Worm (Caenorhabditis elegans) whole organism, L1 larva: ENCODE data around the gene F55A4.3.

ENCODE experiments used
- C04F5.9 ChIP-seq: sonication (generic microtip); optimal IDR thresholded peaks from 2 replicates; lab custom pipeline; 2016; ENCODE audit warnings: missing genetic modification characterization, missing compliant biosample characterization
- C16A3.4 ChIP-seq: fragments of 150-350 bp; optimal IDR thresholded peaks from 2 replicates; lab custom pipeline; 2014; ENCODE audit warnings: missing biosample characterization, missing genetic modification characterization
- C34B4.2 ChIP-seq: sonication (generic microtip); optimal IDR thresholded peaks from 2 replicates; lab custom pipeline; 2017; ENCODE audit warnings: mild to moderate bottlenecking, missing genetic modification characterization, missing compliant biosample characterization
- Y116A8C.19 ChIP-seq: sonication (generic microtip); optimal IDR thresholded peaks from 2 replicates; lab custom pipeline; 2016; ENCODE audit warnings: missing compliant biosample characterization, missing genetic modification characterization, borderline replicate concordance
- alr-1 ChIP-seq: fragments of 200-800 bp; sonication (Bioruptor generic); optimal IDR thresholded peaks from 2 replicates; lab custom pipeline; 2018; ENCODE audit warnings: borderline replicate concordance, mild to moderate bottlenecking, missing genetic modification characterization, missing compliant biosample characterization
- blmp-1 ChIP-seq: fragments of 150-350 bp; optimal IDR thresholded peaks from 2 replicates; lab custom pipeline; 2014; ENCODE audit warnings: missing biosample characterization, missing genetic modification characterization
- ceh-63 ChIP-seq: fragments of 200-800 bp; sonication (Bioruptor generic); optimal IDR thresholded peaks from 2 replicates; lab custom pipeline; 2018; ENCODE audit warnings: mild to moderate bottlenecking, missing genetic modification characterization, missing compliant biosample characterization
- ceh-82 ChIP-seq, 3 experiments: fragments of 150-350 bp in 1 of 3; sonication (generic microtip) in 2 of 3; optimal IDR thresholded peaks; 2 replicates each; lab custom pipeline; 2014 to 2017; ENCODE audit warnings: missing biosample characterization in 3 of 3, missing genetic modification characterization in 3 of 3
- ceh-88 ChIP-seq: fragments of 200-800 bp; sonication (Bioruptor generic); IDR thresholded peaks from 2 replicates; pipeline ENCODE4 v1.3.6; 2022; ENCODE audit warnings: missing genetic modification characterization, missing compliant biosample characterization
- ceh-90 ChIP-seq: sonication (generic microtip); optimal IDR thresholded peaks from 2 replicates; lab custom pipeline; 2016; ENCODE audit warnings: missing genetic modification characterization, missing compliant biosample characterization
- dsc-1 ChIP-seq: sonication (generic microtip); optimal IDR thresholded peaks from 2 replicates; lab custom pipeline; 2016; ENCODE audit warnings: mild to moderate bottlenecking, missing genetic modification characterization, missing compliant biosample characterization
- egl-13 ChIP-seq: sonication (generic microtip); optimal IDR thresholded peaks from 2 replicates; lab custom pipeline; 2016; ENCODE audit warnings: missing genotype, missing genetic modification reagents, missing genetic modification characterization, missing compliant biosample characterization
- egl-27 ChIP-seq, 2 experiments: fragments of 150-350 bp in 1 of 2; sonication (generic microtip); optimal IDR thresholded peaks; 3 replicates each; lab custom pipeline; 2017 to 2018; ENCODE audit warnings: missing biosample characterization in 2 of 2, missing genetic modification characterization in 2 of 2, missing genetic modification reagents in 2 of 2
- elt-2 ChIP-seq: sonication (generic microtip); optimal IDR thresholded peaks from 2 replicates; lab custom pipeline; 2016; ENCODE audit warnings: missing genetic modification characterization, mild to moderate bottlenecking, inconsistent platforms, missing compliant biosample characterization, missing genetic modification reagents
- fkh-4 ChIP-seq: sonication (generic microtip); optimal IDR thresholded peaks from 2 replicates; lab custom pipeline; 2016; ENCODE audit warnings: missing compliant biosample characterization, missing genetic modification characterization, borderline replicate concordance
- fos-1 ChIP-seq: fragments of 150-350 bp; optimal IDR thresholded peaks from 2 replicates; lab custom pipeline; 2014; ENCODE audit warnings: missing biosample characterization, missing genetic modification characterization
- isw-1 ChIP-seq: fragments of 200-800 bp; sonication (Bioruptor generic); IDR thresholded peaks from 2 replicates; pipeline ENCODE4 v1.3.6; 2022; ENCODE audit warnings: missing genetic modification characterization, missing compliant biosample characterization
- jun-1 ChIP-seq: fragments of 150-350 bp; optimal IDR thresholded peaks from 2 replicates; lab custom pipeline; 2014; ENCODE audit warnings: missing biosample characterization, missing genetic modification reagents, missing genetic modification characterization
- lin-13 ChIP-seq: fragments of 150-350 bp; optimal IDR thresholded peaks from 2 replicates; lab custom pipeline; 2014; ENCODE audit warnings: missing biosample characterization, missing genetic modification reagents, missing genetic modification characterization
- lin-14 ChIP-seq: fragments of 200-800 bp; sonication (Bioruptor generic); optimal IDR thresholded peaks from 2 replicates; lab custom pipeline; 2018; ENCODE audit warnings: mild to moderate bottlenecking, missing genetic modification characterization, moderate library complexity, missing compliant biosample characterization
- lin-15B ChIP-seq: fragments of 150-350 bp; sonication (generic microtip); optimal IDR thresholded peaks from 3 replicates; lab custom pipeline; 2014; ENCODE audit warnings: missing biosample characterization, missing genetic modification characterization
- lin-35 ChIP-seq, 2 experiments: fragments of 150-350 bp; optimal IDR thresholded peaks; 2 replicates each; lab custom pipeline; 2014; ENCODE audit warnings: missing biosample characterization in 2 of 2, missing genetic modification characterization in 2 of 2, missing genetic modification reagents in 2 of 2
- lsy-2 ChIP-seq, 2 experiments: fragments of 150-350 bp; optimal IDR thresholded peaks; 2 replicates each; lab custom pipeline; 2014; ENCODE audit warnings: missing biosample characterization in 2 of 2, missing genetic modification characterization in 2 of 2
- mab-9 ChIP-seq: fragments of 200-800 bp; sonication (Bioruptor generic); IDR thresholded peaks from 2 replicates; pipeline ENCODE4 v1.3.6; 2022; ENCODE audit warnings: missing genetic modification reagents, missing genetic modification characterization, missing compliant biosample characterization
- mdl-1 ChIP-seq, 2 experiments: fragments of 150-350 bp; optimal IDR thresholded peaks; 2 replicates each; lab custom pipeline; 2014 to 2017; ENCODE audit warnings: missing biosample characterization in 2 of 2, missing genetic modification characterization in 2 of 2, inconsistent platforms in 1 of 2
- mef-2 ChIP-seq: fragments of 150-350 bp; optimal IDR thresholded peaks from 2 replicates; lab custom pipeline; 2014; ENCODE audit warnings: missing biosample characterization, missing genetic modification characterization
- mep-1 ChIP-seq: fragments of 150-350 bp; optimal IDR thresholded peaks from 2 replicates; lab custom pipeline; 2014; ENCODE audit warnings: missing biosample characterization, missing genetic modification characterization
- nhr-11 ChIP-seq: fragments of 150-350 bp; optimal IDR thresholded peaks from 2 replicates; lab custom pipeline; 2014; ENCODE audit warnings: missing biosample characterization, missing genetic modification characterization
- nhr-19 ChIP-seq: fragments of 200-800 bp; sonication (Bioruptor generic); conservative IDR thresholded peaks from 2 replicates; pipeline ENCODE4 v1.3.6; 2022; ENCODE audit warnings: missing genetic modification characterization, missing compliant biosample characterization
- nhr-20 ChIP-seq: sonication (generic microtip); optimal IDR thresholded peaks from 2 replicates; lab custom pipeline; 2016; ENCODE audit warnings: mild to moderate bottlenecking, missing genetic modification characterization, missing compliant biosample characterization
- nhr-237 ChIP-seq: fragments of 150-350 bp; optimal IDR thresholded peaks from 2 replicates; lab custom pipeline; 2014; ENCODE audit warnings: missing biosample characterization, missing genetic modification characterization
- nhr-28 ChIP-seq: fragments of 150-350 bp; optimal IDR thresholded peaks from 2 replicates; lab custom pipeline; 2014; ENCODE audit warnings: missing biosample characterization, missing genetic modification characterization
- nhr-47 ChIP-seq: sonication (generic microtip); optimal IDR thresholded peaks from 2 replicates; lab custom pipeline; 2016; ENCODE audit warnings: mild to moderate bottlenecking, missing genetic modification characterization, moderate library complexity, missing compliant biosample characterization
- nhr-76 ChIP-seq: sonication (generic microtip); optimal IDR thresholded peaks from 2 replicates; lab custom pipeline; 2017; ENCODE audit warnings: missing biosample characterization, missing genetic modification characterization
- nhr-84 ChIP-seq: sonication (generic microtip); optimal IDR thresholded peaks from 2 replicates; lab custom pipeline; 2017; ENCODE audit warnings: missing biosample characterization, missing genetic modification characterization
- nhr-85 ChIP-seq: sonication (generic microtip); peaks from one replicate; lab custom pipeline; 2016; ENCODE audit warnings: missing genetic modification characterization, inconsistent platforms, missing compliant biosample characterization
- nhr-90 ChIP-seq: sonication (generic microtip); optimal IDR thresholded peaks from 2 replicates; lab custom pipeline; 2016; ENCODE audit warnings: mild to moderate bottlenecking, missing genetic modification characterization, missing compliant biosample characterization; ENCODE audit not compliant: poor library complexity
- pag-3 ChIP-seq: sonication (generic microtip); optimal IDR thresholded peaks from 2 replicates; lab custom pipeline; 2017; ENCODE audit warnings: missing genetic modification characterization, mild to moderate bottlenecking, missing compliant biosample characterization, antibody characterized with exemption, borderline replicate concordance; ENCODE audit not compliant: insufficient read depth
- pax-3 ChIP-seq: fragments of 200-800 bp; sonication (Bioruptor generic); optimal IDR thresholded peaks from 2 replicates; lab custom pipeline; 2018; ENCODE audit warnings: mild to moderate bottlenecking, missing genetic modification characterization, moderate library complexity, missing compliant biosample characterization
- rnt-1 ChIP-seq: sonication (generic microtip); optimal IDR thresholded peaks from 2 replicates; lab custom pipeline; 2016; ENCODE audit warnings: mild to moderate bottlenecking, missing genetic modification characterization, moderate library complexity, missing compliant biosample characterization
- skn-1 ChIP-seq: fragments of 150-350 bp; optimal IDR thresholded peaks from 2 replicates; lab custom pipeline; 2014; ENCODE audit warnings: missing biosample characterization, missing genetic modification characterization
- snpc-4 ChIP-seq: fragments of 150-350 bp; optimal IDR thresholded peaks from 2 replicates; lab custom pipeline; 2014; ENCODE audit warnings: missing biosample characterization, missing genetic modification characterization
- sptf-1 ChIP-seq: fragments of 150-350 bp; optimal IDR thresholded peaks from 2 replicates; lab custom pipeline; 2014; ENCODE audit warnings: missing biosample characterization, missing genetic modification characterization
- tbx-2 ChIP-seq: sonication (generic microtip); optimal IDR thresholded peaks from 2 replicates; lab custom pipeline; 2016; ENCODE audit warnings: missing genetic modification characterization, missing compliant biosample characterization
- tlp-1 ChIP-seq: fragments of 150-350 bp; optimal IDR thresholded peaks from 2 replicates; lab custom pipeline; 2014; ENCODE audit warnings: missing biosample characterization, missing genetic modification characterization
- unc-130 ChIP-seq: fragments of 150-350 bp; optimal IDR thresholded peaks from 2 replicates; lab custom pipeline; 2017; ENCODE audit warnings: missing biosample characterization, missing genetic modification characterization, inconsistent platforms
- unc-62 ChIP-seq: fragments of 150-350 bp; optimal IDR thresholded peaks from 2 replicates; lab custom pipeline; 2014; ENCODE audit warnings: missing biosample characterization, missing genetic modification reagents, missing genetic modification characterization
- unc-86 ChIP-seq: sonication (generic microtip); optimal IDR thresholded peaks from 2 replicates; lab custom pipeline; 2016; ENCODE audit warnings: missing genetic modification characterization, missing compliant biosample characterization
- unc-98 ChIP-seq: fragments of 200-800 bp; sonication (Bioruptor generic); IDR thresholded peaks from 2 replicates; pipeline ENCODE4 v1.3.6; 2022; ENCODE audit warnings: missing genetic modification characterization, missing compliant biosample characterization
- xbp-1 ChIP-seq: sonication (generic microtip); optimal IDR thresholded peaks from 2 replicates; lab custom pipeline; 2016; ENCODE audit warnings: missing genetic modification characterization, missing compliant biosample characterization
- zip-4 ChIP-seq: fragments of 200-800 bp; sonication (Bioruptor generic); optimal IDR thresholded peaks from 2 replicates; lab custom pipeline; 2018; ENCODE audit warnings: mild to moderate bottlenecking, missing genetic modification characterization, moderate library complexity, missing compliant biosample characterization
- ztf-11 ChIP-seq, 2 experiments: sonication (generic microtip); optimal IDR thresholded peaks; 2 replicates each; lab custom pipeline; 2016 to 2017; ENCODE audit warnings: missing genetic modification characterization in 2 of 2, missing biosample characterization in 1 of 2, missing compliant biosample characterization in 1 of 2

Gene F55A4.3

DNA sequence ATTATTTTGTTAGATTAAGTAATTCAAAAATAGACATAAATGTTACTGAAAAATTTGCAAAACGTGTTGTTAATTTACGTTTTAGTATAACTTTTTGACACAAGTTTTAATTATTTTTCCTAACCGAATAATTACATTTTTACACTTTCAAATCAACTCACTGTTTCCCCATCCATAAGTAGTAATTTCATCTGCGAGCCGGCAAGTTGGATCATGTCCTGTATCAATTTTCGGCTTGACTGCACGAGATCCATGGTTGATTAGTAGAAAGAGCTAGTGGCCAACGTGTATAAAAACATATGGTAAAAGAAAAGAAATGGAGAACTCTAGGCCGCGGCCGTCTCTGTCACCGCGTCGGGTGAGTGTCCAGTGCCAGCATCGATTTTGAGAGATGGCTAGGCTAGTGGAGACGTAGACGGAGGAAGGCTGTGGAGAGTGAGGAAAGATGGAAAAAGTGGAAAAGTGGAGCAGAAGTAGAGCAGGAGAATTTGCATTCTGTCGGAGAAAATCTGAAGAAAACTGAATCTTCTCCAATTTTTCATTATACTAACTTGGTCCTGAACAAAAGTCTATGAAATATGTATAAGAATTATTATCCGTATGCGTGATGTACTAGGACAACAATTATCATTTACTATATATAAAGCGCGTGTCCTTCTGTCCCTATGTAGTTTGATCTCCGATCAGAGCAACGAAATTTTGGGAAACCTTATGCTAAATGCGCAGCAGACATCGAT, 50.2 kb downstream of the F55A4.3 start, which contains the start of gene vps-45 (continued):
- peak; percentile 62 for TF ChIP-seq nhr-85
- peak; percentile 8 for TF ChIP-seq elt-2 (tag; lab: Kevin White, UChicago)
- TF ChIP-seq zip-4 (GFP tag; lab: Kevin White, UChicago): no peak
- peak; percentile 67 for TF ChIP-seq skn-1 (tag; lab: Kevin White, UChicago)
- TF ChIP-seq lin-35 (GFP tag; optimal IDR thresholded peaks at IDR 0.05; lab: Kevin White, UChicago): peak; percentile 14 to 36
- TF ChIP-seq mab-9 (GFP tag; lab: Robert Waterston, UW): no peak
- TF ChIP-seq nhr-90: no peak
- no peak for TF ChIP-seq fkh-4 (tag; lab: Kevin White, UChicago)
- TF ChIP-seq egl-13: peak; percentile 29
- TF ChIP-seq C04F5.9 (tag; lab: Kevin White, UChicago): no peak
- TF ChIP-seq isw-1 (GFP tag; lab: Robert Waterston, UW): peak; percentile 11; the same call in 1 of the 2 replicates
- peak; percentile 57 for TF ChIP-seq dsc-1
- peak; percentile 34 for TF ChIP-seq nhr-47
- TF ChIP-seq ztf-11 (tag; optimal IDR thresholded peaks at IDR 0.05; lab: Kevin White, UChicago): no peak
- TF ChIP-seq C34B4.2: no peak
- TF ChIP-seq nhr-20 (tag; lab: Kevin White, UChicago): peak; percentile 14
- TF ChIP-seq mef-2: no peak
- no peak for TF ChIP-seq pag-3
- TF ChIP-seq unc-130: no peak
- TF ChIP-seq nhr-76: no peak
- TF ChIP-seq nhr-237 (tag; lab: Kevin White, UChicago): no peak
- TF ChIP-seq ceh-90 (tag; lab: Kevin White, UChicago): no peak
- peak in 2 of 3 experiments; percentile 12 to 60 for TF ChIP-seq ceh-82 (tag; optimal IDR thresholded peaks at IDR 0.05; lab: Kevin White, UChicago)
- TF ChIP-seq C16A3.4 (tag; lab: Kevin White, UChicago): peak; percentile 26
- TF ChIP-seq Y116A8C.19 (tag; lab: Kevin White, UChicago): no peak
- peak; percentile 44 for TF ChIP-seq mep-1
- no peak for TF ChIP-seq blmp-1 (tag; lab: Kevin White, UChicago)
- TF ChIP-seq fos-1 (tag; lab: Kevin White, UChicago): no peak
- no peak for TF ChIP-seq unc-62 (GFP tag; lab: Kevin White, UChicago)
- no peak for TF ChIP-seq sptf-1 (tag; lab: Kevin White, UChicago)
- TF ChIP-seq nhr-19: no peak
- no peak for TF ChIP-seq nhr-11 (tag; lab: Kevin White, UChicago)
- peak; percentile 43 for TF ChIP-seq tbx-2 (tag; lab: Kevin White, UChicago)
- peak; percentile 74 for TF ChIP-seq rnt-1 (tag; lab: Kevin White, UChicago)
- peak; percentile 24 to 56 for TF ChIP-seq lsy-2 (tag; optimal IDR thresholded peaks at IDR 0.05; lab: Kevin White, UChicago)
- TF ChIP-seq mdl-1 (tag; optimal IDR thresholded peaks at IDR 0.05; lab: Kevin White, UChicago): peak in 1 of 2 experiments; percentile 11
- peak; percentile 70 for TF ChIP-seq lin-14 (GFP tag; lab: Kevin White, UChicago)
- TF ChIP-seq lin-13 (GFP tag; lab: Kevin White, UChicago): no peak
- no peak for TF ChIP-seq tlp-1
- TF ChIP-seq jun-1 (tag; lab: Kevin White, UChicago): no peak
- TF ChIP-seq nhr-28: no peak
- TF ChIP-seq alr-1 (tag; lab: Kevin White, UChicago): no peak
- TF ChIP-seq unc-86 (tag; lab: Kevin White, UChicago): peak; percentile 14
- no peak for TF ChIP-seq snpc-4 (tag; lab: Kevin White, UChicago)
- TF ChIP-seq pax-3 (tag; lab: Kevin White, UChicago): no peak
- no peak for TF ChIP-seq ceh-88 (GFP tag; lab: Robert Waterston, UW)
- TF ChIP-seq xbp-1 (tag; lab: Kevin White, UChicago): peak; percentile 29
- TF ChIP-seq ceh-63: no peak
- TF ChIP-seq lin-15B: no peak
- no peak for TF ChIP-seq unc-98 (GFP tag; lab: Robert Waterston, UW)
- no peak for TF ChIP-seq nhr-84 (tag; lab: Kevin White, UChicago)
- no peak for TF ChIP-seq egl-27 (tag; optimal IDR thresholded peaks at IDR 0.05; lab: Kevin White, UChicago)
